Fruit fly (Drosophila melanogaster): ENCODE results near the gene CG9519.
A peak's percentile ranks its signal among the peaks of the same experiment; 100 is the strongest.

dm6 chrX:14825922-14826617, 30.1 kb downstream of the CG9519 start, which contains the start of gene rut:
- TF ChIP-seq CG12605 (GFP tag; IDR thresholded peaks at IDR 0.05) (peak; percentile 31; the same call in 1 of the 2 replicates), Snoo (tag; optimal IDR thresholded peaks at IDR 0.05) (no peak), EcR (GFP tag; optimal IDR thresholded peaks at IDR 0.05) (no peak), CG14655 (GFP tag; optimal IDR thresholded peaks at IDR 0.05) (no peak), fd96Ca (GFP tag; IDR thresholded peaks at IDR 0.05) (no peak), rn (GFP tag; IDR thresholded peaks at IDR 0.05) (no peak)
